Fruit fly (Drosophila melanogaster) whole organism, embryonic: Measurements from ENCODE around the gene CG4297.

Experiments used
- Atf-2 ChIP-seq: fragments of 200-800 bp; sonication (Bioruptor generic); optimal IDR thresholded peaks from 2 replicates; lab custom pipeline; 2016; ENCODE audit warnings: missing biosample characterization, missing genetic modification characterization
- BEAF-32 ChIP-seq: fragments of 200-800 bp; sonication (Bioruptor generic); optimal IDR thresholded peaks from 3 replicates; lab custom pipeline; 2017; ENCODE audit warnings: missing biosample characterization, missing genetic modification characterization, mild to moderate bottlenecking, moderate library complexity, missing genetic modification reagents
- CG10654 ChIP-seq: fragments of 200-800 bp; sonication (Bioruptor generic); optimal IDR thresholded peaks from 2 replicates; lab custom pipeline; 2016; ENCODE audit warnings: missing biosample characterization, missing genetic modification characterization
- CG11723 ChIP-seq: fragments of 200-800 bp; sonication (Bioruptor generic); optimal IDR thresholded peaks from 2 replicates; lab custom pipeline; 2017; ENCODE audit warnings: missing biosample characterization, mild to moderate bottlenecking, missing genetic modification characterization
- CG12942 ChIP-seq: fragments of 200-800 bp; sonication (Bioruptor generic); optimal IDR thresholded peaks from 3 replicates; lab custom pipeline; 2016; ENCODE audit warnings: missing biosample characterization, missing genetic modification characterization
- CG13123 ChIP-seq: fragments of 200-800 bp; sonication (Bioruptor generic); optimal IDR thresholded peaks from 2 replicates; lab custom pipeline; 2016; ENCODE audit warnings: missing biosample characterization, missing genetic modification characterization
- CG13775 ChIP-seq: fragments of 200-800 bp; sonication (Bioruptor generic); optimal IDR thresholded peaks from 3 replicates; lab custom pipeline; 2017; ENCODE audit warnings: missing biosample characterization, mild to moderate bottlenecking, missing genetic modification characterization
- CG14014 ChIP-seq: fragments of 200-800 bp; sonication (Bioruptor generic); IDR thresholded peaks from 2 replicates; pipeline ENCODE4 v1.3.6; 2022; ENCODE audit warnings: missing biosample characterization, missing genetic modification characterization
- CG15011 ChIP-seq: fragments of 200-800 bp; sonication (Bioruptor generic); optimal IDR thresholded peaks from 3 replicates; lab custom pipeline; 2018; ENCODE audit warnings: missing biosample characterization, mild to moderate bottlenecking, missing genetic modification characterization
- CG17829 ChIP-seq: fragments of 200-800 bp; optimal IDR thresholded peaks from 2 replicates; lab custom pipeline; 2019; ENCODE audit warnings: missing biosample characterization, mild to moderate bottlenecking, missing genetic modification characterization, moderate library complexity
- CG2120 ChIP-seq: fragments of 200-800 bp; sonication (Bioruptor generic); optimal IDR thresholded peaks from 3 replicates; lab custom pipeline; 2016; ENCODE audit warnings: missing biosample characterization, missing genetic modification characterization
- CG3163 ChIP-seq: fragments of 200-800 bp; sonication (Bioruptor generic); optimal IDR thresholded peaks from 3 replicates; lab custom pipeline; 2016; ENCODE audit warnings: missing biosample characterization, missing genetic modification characterization
- CG3847 ChIP-seq: fragments of 200-800 bp; sonication (Bioruptor generic); IDR thresholded peaks from 2 replicates; pipeline ENCODE4 v1.3.6; 2022; ENCODE audit warnings: missing biosample characterization, missing genetic modification characterization
- CG5245 ChIP-seq: fragments of 200-800 bp; sonication (Bioruptor generic); optimal IDR thresholded peaks from 3 replicates; lab custom pipeline; 2016; ENCODE audit warnings: missing biosample characterization, missing genetic modification characterization
- CG6254 ChIP-seq: fragments of 200-800 bp; sonication (Bioruptor generic); optimal IDR thresholded peaks from 3 replicates; lab custom pipeline; 2017; ENCODE audit warnings: mild to moderate bottlenecking, missing biosample characterization, missing genetic modification reagents, missing genetic modification characterization
- CG6765 ChIP-seq: fragments of 200-800 bp; sonication (Bioruptor generic); optimal IDR thresholded peaks from 3 replicates; lab custom pipeline; 2017; ENCODE audit warnings: missing biosample characterization, mild to moderate bottlenecking, missing genetic modification characterization
- CG7357 ChIP-seq: fragments of 200-800 bp; sonication (Bioruptor generic); IDR thresholded peaks from 3 replicates; pipeline ENCODE4 v1.3.6; 2022; ENCODE audit warnings: missing biosample characterization, missing genetic modification characterization
- CG9727 ChIP-seq: fragments of 200-800 bp; sonication (Bioruptor generic); optimal IDR thresholded peaks from 3 replicates; lab custom pipeline; 2017; ENCODE audit warnings: missing biosample characterization, mild to moderate bottlenecking, missing genetic modification characterization
- CG9817 ChIP-seq: fragments of 200-800 bp; sonication (Bioruptor generic); optimal IDR thresholded peaks from 2 replicates; lab custom pipeline; 2018; ENCODE audit warnings: missing biosample characterization, mild to moderate bottlenecking, missing genetic modification characterization, moderate library complexity
- CG9932 ChIP-seq: fragments of 200-800 bp; sonication (Bioruptor generic); IDR thresholded peaks from 2 replicates; pipeline ENCODE4 v1.3.6; 2022; ENCODE audit warnings: missing biosample characterization, missing genetic modification characterization
- D19A ChIP-seq: fragments of 200-800 bp; optimal IDR thresholded peaks from 3 replicates; lab custom pipeline; 2019; ENCODE audit warnings: missing biosample characterization, mild to moderate bottlenecking, missing genetic modification characterization, moderate library complexity
- Dfd ChIP-seq, 2 experiments: fragments of >200 bp; optimal IDR thresholded peaks; 2 replicates each; lab custom pipeline; 2017; ENCODE audit warnings: missing biosample characterization in 2 of 2, missing genetic modification characterization in 2 of 2
- Doc2 ChIP-seq: fragments of 200-800 bp; sonication (Bioruptor generic); IDR thresholded peaks from 2 replicates; pipeline ENCODE4 v1.3.6; 2022; ENCODE audit warnings: missing biosample characterization, missing genetic modification characterization
- Elba2 ChIP-seq: fragments of 200-800 bp; sonication (Bioruptor generic); optimal IDR thresholded peaks from 3 replicates; lab custom pipeline; 2016; ENCODE audit warnings: missing biosample characterization, missing genetic modification characterization
- HmgZ ChIP-seq: fragments of 200-800 bp; sonication (Bioruptor generic); optimal IDR thresholded peaks from 2 replicates; lab custom pipeline; 2018; ENCODE audit warnings: missing biosample characterization, mild to moderate bottlenecking, missing genetic modification characterization
- Hr51 ChIP-seq, 2 experiments: fragments of 200-800 bp; sonication (Bioruptor generic); optimal IDR thresholded peaks; 2 replicates in 1 of 2; 3 replicates in 1 of 2; lab custom pipeline; 2016 to 2018; ENCODE audit warnings: missing biosample characterization in 2 of 2, missing genetic modification characterization in 2 of 2, mild to moderate bottlenecking in 1 of 2, moderate library complexity in 1 of 2
- Ravus ChIP-seq: fragments of 200-800 bp; sonication (Bioruptor generic); IDR thresholded peaks from 2 replicates; pipeline ENCODE4 v1.3.6; 2022; ENCODE audit warnings: missing biosample characterization, missing genetic modification characterization
- Six4 ChIP-seq: fragments of 200-800 bp; sonication (Bioruptor generic); optimal IDR thresholded peaks from 2 replicates; lab custom pipeline; 2016; ENCODE audit warnings: missing biosample characterization, missing genetic modification characterization
- Trl ChIP-seq, 3 experiments: fragments of >200 bp in 2 of 3; fragments of 200-800 bp in 1 of 3; sonication (Bioruptor generic) in 1 of 3; optimal IDR thresholded peaks; 2 replicates in 1 of 3; 3 replicates in 2 of 3; lab custom pipeline; 2016 to 2017; ENCODE audit warnings: missing biosample characterization in 1 of 3, missing genetic modification characterization in 1 of 3
- Xrp1 ChIP-seq: fragments of 200-800 bp; sonication (Bioruptor generic); IDR thresholded peaks from 2 replicates; pipeline ENCODE4 v1.3.6; 2022; ENCODE audit warnings: missing biosample characterization, missing genetic modification characterization
- YL-1 ChIP-seq: fragments of 200-800 bp; sonication (Bioruptor generic); optimal IDR thresholded peaks from 3 replicates; lab custom pipeline; 2017; ENCODE audit warnings: missing biosample characterization, mild to moderate bottlenecking, missing genetic modification characterization
- cg ChIP-seq: fragments of 200-800 bp; sonication (Bioruptor generic); optimal IDR thresholded peaks from 3 replicates; lab custom pipeline; 2019; ENCODE audit warnings: missing biosample characterization, mild to moderate bottlenecking, missing genetic modification characterization, moderate library complexity
- chif ChIP-seq, 2 experiments: fragments of 200-800 bp; sonication (Bioruptor generic); optimal IDR thresholded peaks; 3 replicates each; lab custom pipeline; 2016; ENCODE audit warnings: missing biosample characterization in 2 of 2, missing genetic modification characterization in 2 of 2
- ems ChIP-seq: fragments of 200-800 bp; sonication (Bioruptor generic); optimal IDR thresholded peaks from 3 replicates; lab custom pipeline; 2016; ENCODE audit warnings: missing biosample characterization, missing genetic modification characterization
- en ChIP-seq: fragments of 200-800 bp; sonication (Bioruptor generic); optimal IDR thresholded peaks from 2 replicates; lab custom pipeline; 2016; ENCODE audit warnings: missing biosample characterization, missing genetic modification characterization
- esg ChIP-seq: fragments of 200-800 bp; sonication (Bioruptor generic); conservative IDR thresholded peaks from 2 replicates; pipeline ENCODE4 v1.3.6; 2022; ENCODE audit warnings: missing biosample characterization, missing genetic modification characterization
- fru ChIP-seq: fragments of >200 bp; optimal IDR thresholded peaks from 2 replicates; lab custom pipeline; 2017
- gcm ChIP-seq: fragments of 200-800 bp; sonication (Bioruptor generic); optimal IDR thresholded peaks from 2 replicates; lab custom pipeline; 2019; ENCODE audit warnings: missing biosample characterization, mild to moderate bottlenecking, missing genetic modification characterization, moderate library complexity
- grau ChIP-seq: fragments of 200-800 bp; optimal IDR thresholded peaks from 3 replicates; lab custom pipeline; 2019; ENCODE audit warnings: missing biosample characterization, mild to moderate bottlenecking, missing genetic modification characterization, moderate library complexity
- hbn ChIP-seq: fragments of 200-800 bp; sonication (Bioruptor generic); IDR thresholded peaks from 2 replicates; pipeline ENCODE4 v1.3.6; 2022; ENCODE audit warnings: missing biosample characterization, missing genetic modification characterization; ENCODE audit not compliant: partially characterized antibody
- lbe ChIP-seq: fragments of 200-800 bp; sonication (Bioruptor generic); optimal IDR thresholded peaks from 2 replicates; lab custom pipeline; 2016; ENCODE audit warnings: missing biosample characterization, mild to moderate bottlenecking, missing genetic modification characterization
- mirr ChIP-seq: fragments of 200-800 bp; sonication (Bioruptor generic); optimal IDR thresholded peaks from 3 replicates; lab custom pipeline; 2018; ENCODE audit warnings: missing biosample characterization, mild to moderate bottlenecking, missing genetic modification characterization
- nerfin-1 ChIP-seq: fragments of 200-800 bp; sonication (Bioruptor generic); optimal IDR thresholded peaks from 3 replicates; lab custom pipeline; 2019; ENCODE audit warnings: missing biosample characterization, mild to moderate bottlenecking, missing genetic modification characterization, moderate library complexity
- pb ChIP-seq: fragments of 200-800 bp; sonication (Bioruptor generic); optimal IDR thresholded peaks from 3 replicates; lab custom pipeline; 2016; ENCODE audit warnings: missing biosample characterization, missing genetic modification characterization
- pita ChIP-seq: fragments of 200-800 bp; sonication (Bioruptor generic); optimal IDR thresholded peaks from 2 replicates; lab custom pipeline; 2017; ENCODE audit warnings: missing biosample characterization, mild to moderate bottlenecking, missing genetic modification characterization
- pnt ChIP-seq: fragments of 200-800 bp; sonication (Bioruptor generic); optimal IDR thresholded peaks from 3 replicates; lab custom pipeline; 2016; ENCODE audit warnings: missing biosample characterization, missing genetic modification characterization
- pum ChIP-seq: fragments of 200-800 bp; sonication (Bioruptor generic); optimal IDR thresholded peaks from 2 replicates; lab custom pipeline; 2016; ENCODE audit warnings: missing biosample characterization, missing genetic modification characterization
- slou ChIP-seq: fragments of 200-800 bp; sonication (Bioruptor generic); optimal IDR thresholded peaks from 3 replicates; lab custom pipeline; 2016; ENCODE audit warnings: missing biosample characterization, missing genetic modification characterization
- sqz ChIP-seq: fragments of 200-800 bp; sonication (Bioruptor generic); optimal IDR thresholded peaks from 3 replicates; lab custom pipeline; 2018; ENCODE audit warnings: missing biosample characterization, mild to moderate bottlenecking, missing genetic modification characterization
- vvl ChIP-seq: fragments of 200-800 bp; sonication (Bioruptor generic); IDR thresholded peaks from 2 replicates; pipeline ENCODE4 v1.3.6; 2022; ENCODE audit warnings: missing biosample characterization, missing genetic modification characterization
- wek ChIP-seq: fragments of 200-800 bp; sonication (Bioruptor generic); optimal IDR thresholded peaks from 3 replicates; lab custom pipeline; 2018; ENCODE audit warnings: missing biosample characterization, mild to moderate bottlenecking, missing genetic modification characterization, moderate library complexity

Gene CG4297

DNA sequence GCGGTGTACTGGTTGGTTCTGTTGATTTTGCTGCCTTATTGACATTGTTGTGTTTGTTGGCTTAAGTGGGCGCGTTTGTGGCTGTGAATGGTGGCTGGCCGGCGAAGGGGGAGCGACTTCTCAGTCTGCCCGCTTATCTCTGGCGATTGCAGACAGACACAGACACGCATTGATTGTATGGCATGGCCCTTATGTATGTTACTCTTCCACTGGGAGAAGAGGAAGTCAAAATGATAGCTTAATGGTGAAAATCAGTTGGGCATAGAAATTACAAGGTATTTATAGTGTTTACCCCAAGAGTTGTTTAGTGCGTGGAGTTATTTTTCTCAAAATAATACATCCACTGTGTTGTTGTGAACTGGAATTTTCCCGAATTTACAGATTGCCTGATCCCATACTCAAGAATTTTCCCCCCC, 13.8 kb upstream of the CG4297 start (continued):
- peak; percentile 58 for TF ChIP-seq CG17829 (tag; lab: Kevin White, UChicago)
- TF ChIP-seq pita (GFP tag; lab: Kevin White, UChicago): no peak
- TF ChIP-seq CG7357: no peak; the same call in 1 of the 3 replicates
- TF ChIP-seq BEAF-32 (GFP tag; lab: Kevin White, UChicago): no peak
- TF ChIP-seq CG9817 (tag; lab: Kevin White, UChicago): peak; percentile 52
- TF ChIP-seq CG6254 (GFP tag; lab: Kevin White, UChicago): peak; percentile 81
- no peak for TF ChIP-seq esg (GFP tag; lab: Robert Waterston, UW)
- peak; percentile 92 for TF ChIP-seq CG12942
- peak; percentile 83 for TF ChIP-seq CG2120 (GFP tag; lab: Kevin White, UChicago)
- peak; percentile 84 for TF ChIP-seq Atf-2 (GFP tag; lab: Kevin White, UChicago)
- peak; percentile 93 for TF ChIP-seq YL-1
- peak; percentile 60 for TF ChIP-seq CG9932 (GFP tag; lab: Robert Waterston, UW)
- peak; percentile 81 for TF ChIP-seq pnt (GFP tag; lab: Kevin White, UChicago)
- TF ChIP-seq Xrp1: peak; percentile 93
- peak; percentile 74 for TF ChIP-seq pum (GFP tag; lab: Kevin White, UChicago)
- peak; percentile 82 for TF ChIP-seq vvl
- TF ChIP-seq wek (GFP tag; lab: Kevin White, UChicago): peak; percentile 97
- no peak for TF ChIP-seq Elba2 (GFP tag; lab: Kevin White, UChicago)
- no peak for TF ChIP-seq Dfd (GFP tag; optimal IDR thresholded peaks at IDR 0.05; lab: Kevin White, UChicago)
- TF ChIP-seq chif (GFP tag; optimal IDR thresholded peaks at IDR 0.05; lab: Kevin White, UChicago): peak; percentile 74 to 92
- TF ChIP-seq Hr51 (GFP tag; optimal IDR thresholded peaks at IDR 0.05; lab: Kevin White, UChicago): peak; percentile 63 to 85
- peak; percentile 83 for TF ChIP-seq CG15011 (GFP tag; lab: Kevin White, UChicago)
- no peak for TF ChIP-seq Trl (optimal IDR thresholded peaks at IDR 0.05; lab: Kevin White, UChicago)
- peak; percentile 96 for TF ChIP-seq Trl (GFP tag; optimal IDR thresholded peaks at IDR 0.05; lab: Kevin White, UChicago)
- peak; percentile 91; the same call in 1 of the 2 replicates for TF ChIP-seq CG14014 (GFP tag; lab: Robert Waterston, UW)
- TF ChIP-seq cg (GFP tag; lab: Kevin White, UChicago): peak; percentile 47
- peak; percentile 68 for TF ChIP-seq CG13775 (GFP tag; lab: Kevin White, UChicago)
- peak; percentile 48 for TF ChIP-seq grau
- TF ChIP-seq CG10654 (GFP tag; lab: Kevin White, UChicago): peak; percentile 91
- peak; percentile 93 for TF ChIP-seq CG13123
- TF ChIP-seq nerfin-1 (tag; lab: Kevin White, UChicago): peak; percentile 78
- TF ChIP-seq sqz: peak; percentile 75
- TF ChIP-seq gcm (GFP tag; lab: Kevin White, UChicago): peak; percentile 94
- TF ChIP-seq Ravus (GFP tag; lab: Robert Waterston, UW): no peak
- no peak for TF ChIP-seq hbn (GFP tag; lab: Robert Waterston, UW)
- peak; percentile 87 for TF ChIP-seq CG3163
- TF ChIP-seq CG6765 (GFP tag; lab: Kevin White, UChicago): peak; percentile 91
- TF ChIP-seq D19A (tag; lab: Kevin White, UChicago): peak; percentile 70
- peak; percentile 91 for TF ChIP-seq CG9727
- no peak for TF ChIP-seq fru (lab: Kevin White, UChicago)
- peak; percentile 53 for TF ChIP-seq CG3847 (GFP tag; lab: Robert Waterston, UW)
- peak; percentile 86 for TF ChIP-seq en
- TF ChIP-seq Six4 (GFP tag; lab: Kevin White, UChicago): peak; percentile 85
- TF ChIP-seq ems (GFP tag; lab: Kevin White, UChicago): peak; percentile 86
- peak; percentile 93 for TF ChIP-seq CG11723
- TF ChIP-seq slou (GFP tag; lab: Kevin White, UChicago): peak; percentile 67
- peak; percentile 80 for TF ChIP-seq CG5245 (GFP tag; lab: Kevin White, UChicago)
- TF ChIP-seq Doc2 (GFP tag; lab: Robert Waterston, UW): no peak
- TF ChIP-seq HmgZ (tag; lab: Kevin White, UChicago): peak; percentile 95
- peak; percentile 92 for TF ChIP-seq lbe (GFP tag; lab: Kevin White, UChicago)
- peak; percentile 93 for TF ChIP-seq mirr
- TF ChIP-seq pb (GFP tag; lab: Kevin White, UChicago): peak; percentile 90
